Worm (Caenorhabditis elegans) whole organism, L4/young adult: ENCODE results near the gene F47E1.20.

Source experiments
- W03F9.2 ChIP-seq: fragments of 150-350 bp; optimal IDR thresholded peaks from 2 replicates; lab custom pipeline; 2014; ENCODE audit warnings: missing biosample characterization, missing genetic modification characterization
- dao-5 ChIP-seq: sonication (generic microtip); optimal IDR thresholded peaks from 2 replicates; lab custom pipeline; 2016; ENCODE audit warnings: missing genotype, missing genetic modification characterization, moderate library complexity, missing compliant biosample characterization
- him-1 ChIP-seq: sonication (generic microtip); optimal IDR thresholded peaks from 2 replicates; lab custom pipeline; 2016; ENCODE audit warnings: missing genotype, missing genetic modification reagents, missing genetic modification characterization, missing compliant biosample characterization

ce11 chrX:9034310-9034709 is 14.4 kb upstream of the F47E1.20 start, which contains the start of gene nep-22:
- TF ChIP-seq W03F9.2 (tag; lab: Kevin White, UChicago), result no peak
- no peak for TF ChIP-seq dao-5
- no peak for TF ChIP-seq him-1 (tag; lab: Kevin White, UChicago)
